Worm (Caenorhabditis elegans) whole organism, early embryonic: Measurements from ENCODE around the gene D1022.9.

Experiments
- B0310.2 ChIP-seq: sonication (generic microtip); optimal IDR thresholded peaks from 2 replicates; lab custom pipeline; 2016; ENCODE audit warnings: mild to moderate bottlenecking, missing genetic modification characterization, missing compliant biosample characterization
- aly-1 ChIP-seq: sonication (generic microtip); optimal IDR thresholded peaks from 2 replicates; lab custom pipeline; 2016; ENCODE audit warnings: missing genetic modification characterization, missing compliant biosample characterization
- ama-1 ChIP-seq: fragments of 150-350 bp; optimal IDR thresholded peaks from 2 replicates; lab custom pipeline; 2014
- ceh-13 ChIP-seq: fragments of 200-800 bp; sonication (Bioruptor generic); optimal IDR thresholded peaks from 2 replicates; lab custom pipeline; 2018; ENCODE audit warnings: mild to moderate bottlenecking, missing genetic modification characterization, missing compliant biosample characterization
- ets-7 ChIP-seq: sonication (generic microtip); optimal IDR thresholded peaks from 2 replicates; lab custom pipeline; 2016; ENCODE audit warnings: missing genotype, missing genetic modification characterization, missing compliant biosample characterization
- flt-1 ChIP-seq: fragments of 200-800 bp; sonication (Bioruptor generic); IDR thresholded peaks from 2 replicates; pipeline ENCODE4 v1.3.6; 2022; ENCODE audit warnings: missing genetic modification characterization, missing compliant biosample characterization
- hmg-4 ChIP-seq: fragments of 200-800 bp; sonication (Bioruptor generic); optimal IDR thresholded peaks from 2 replicates; lab custom pipeline; 2018; ENCODE audit warnings: mild to moderate bottlenecking, missing genetic modification characterization, missing compliant biosample characterization
- hnd-1 ChIP-seq: sonication (generic microtip); optimal IDR thresholded peaks from 2 replicates; lab custom pipeline; 2016; ENCODE audit warnings: missing genetic modification characterization, missing compliant biosample characterization
- scrt-1 ChIP-seq: fragments of 200-800 bp; sonication (Bioruptor generic); IDR thresholded peaks from 2 replicates; pipeline ENCODE4 v1.3.6; 2022; ENCODE audit warnings: missing genetic modification characterization, missing compliant biosample characterization
- tbx-11 ChIP-seq: fragments of 200-800 bp; sonication (Bioruptor generic); IDR thresholded peaks from 2 replicates; pipeline ENCODE4 v1.3.6; 2022; ENCODE audit warnings: missing genetic modification characterization, missing compliant biosample characterization
- tbx-37 ChIP-seq: fragments of 200-800 bp; sonication (Bioruptor generic); conservative IDR thresholded peaks from 2 replicates; pipeline ENCODE4 v1.3.6; 2022; ENCODE audit warnings: missing genetic modification reagents, missing genetic modification characterization, missing compliant biosample characterization
- tra-4 ChIP-seq: sonication (generic microtip); optimal IDR thresholded peaks from 2 replicates; lab custom pipeline; 2017; ENCODE audit warnings: missing genetic modification characterization, missing compliant biosample characterization

ce11 chrII:7499390-7499789, 9.9 kb upstream of the D1022.9 start, which contains the start of gene srab-14:
- TF ChIP-seq tbx-11 (GFP tag; lab: Robert Waterston, UW) (no peak), ets-7 (tag; lab: Kevin White, UChicago) (no peak), aly-1 (tag; lab: Kevin White, UChicago) (no peak), ama-1 (lab: Kevin White, UChicago) (no peak), tra-4 (tag; lab: Kevin White, UChicago) (no peak), flt-1 (no peak), B0310.2 (tag; lab: Kevin White, UChicago) (no peak), ceh-13 (GFP tag; lab: Kevin White, UChicago) (no peak), hnd-1 (tag; lab: Kevin White, UChicago) (no peak), scrt-1 (GFP tag; lab: Robert Waterston, UW) (no peak), hmg-4 (GFP tag; lab: Kevin White, UChicago) (no peak), tbx-37 (GFP tag; lab: Robert Waterston, UW) (no peak)
